Worm (Caenorhabditis elegans) whole organism, L2 larva: ENCODE data around the gene srg-22.

Experiments
- ama-1 ChIP-seq: fragments of 150-350 bp; optimal IDR thresholded peaks from 2 replicates; lab custom pipeline; 2018; ENCODE audit warnings: inconsistent platforms
- blmp-1 ChIP-seq: sonication (generic microtip); optimal IDR thresholded peaks from 2 replicates; lab custom pipeline; 2017; ENCODE audit warnings: missing genetic modification characterization, mild to moderate bottlenecking, missing compliant biosample characterization, antibody characterized with exemption, moderate library complexity; ENCODE audit not compliant: insufficient read depth
- lin-11 ChIP-seq: fragments of 150-350 bp; sonication (generic microtip); optimal IDR thresholded peaks from 2 replicates; lab custom pipeline; 2014; ENCODE audit warnings: missing biosample characterization, missing genetic modification characterization, inconsistent platforms, mixed read lengths
- mdl-1 ChIP-seq, 2 experiments: fragments of 150-350 bp in 1 of 2; sonication (generic microtip) in 1 of 2; optimal IDR thresholded peaks; 2 replicates each; lab custom pipeline; 2017; ENCODE audit warnings: missing biosample characterization in 2 of 2, missing genetic modification characterization in 2 of 2
- nhr-12 ChIP-seq: fragments of 150-350 bp; optimal IDR thresholded peaks from 2 replicates; lab custom pipeline; 2014; ENCODE audit warnings: missing biosample characterization, missing genetic modification characterization
- nhr-129 ChIP-seq: fragments of 150-350 bp; optimal IDR thresholded peaks from 2 replicates; lab custom pipeline; 2014; ENCODE audit warnings: missing biosample characterization, missing genetic modification characterization
- nhr-23 ChIP-seq: fragments of 150-350 bp; optimal IDR thresholded peaks from 2 replicates; lab custom pipeline; 2014; ENCODE audit warnings: missing biosample characterization, missing genetic modification reagents, missing genetic modification characterization
- nhr-25 ChIP-seq: fragments of 150-350 bp; sonication (generic microtip); optimal IDR thresholded peaks from 3 replicates; lab custom pipeline; 2014; ENCODE audit warnings: missing biosample characterization, missing genetic modification characterization
- skn-1 ChIP-seq: sonication (generic microtip); optimal IDR thresholded peaks from 2 replicates; lab custom pipeline; 2017; ENCODE audit warnings: missing biosample characterization, missing genetic modification characterization
- sma-3 ChIP-seq: sonication (generic microtip); optimal IDR thresholded peaks from 2 replicates; lab custom pipeline; 2016; ENCODE audit warnings: missing genetic modification reagents, missing genetic modification characterization, missing compliant biosample characterization
- ztf-1 ChIP-seq: fragments of 200-800 bp; sonication (Bioruptor generic); conservative IDR thresholded peaks from 2 replicates; pipeline ENCODE4 v1.3.6; 2022; ENCODE audit warnings: missing genetic modification characterization, missing compliant biosample characterization
- ztf-11 ChIP-seq: sonication (generic microtip); optimal IDR thresholded peaks from 2 replicates; lab custom pipeline; 2017; ENCODE audit warnings: missing biosample characterization, missing genetic modification characterization

- no peak for TF ChIP-seq lin-11
- TF ChIP-seq nhr-12: no peak
- TF ChIP-seq sma-3: no peak
- TF ChIP-seq ztf-11 (tag; lab: Kevin White, UChicago): no peak
- no peak for TF ChIP-seq nhr-23 (tag; lab: Kevin White, UChicago)
- no peak for TF ChIP-seq ztf-1 (GFP tag; lab: Robert Waterston, UW)
- no peak for TF ChIP-seq ama-1
- no peak for TF ChIP-seq nhr-25
- TF ChIP-seq blmp-1: no peak
- no peak for TF ChIP-seq mdl-1 (tag; optimal IDR thresholded peaks at IDR 0.05; lab: Kevin White, UChicago)
- no peak for TF ChIP-seq skn-1 (tag; lab: Kevin White, UChicago)
- no peak for TF ChIP-seq nhr-129 (tag; lab: Kevin White, UChicago)
Measured at ce11 chrII:3102018-3102417, 8.8 kb upstream of the srg-22 start, which contains the start of gene clec-121.
